Worm (Caenorhabditis elegans) whole organism, young adult: ENCODE results near the gene str-87.

ENCODE experiments used
- chd-7 ChIP-seq: sonication (generic microtip); optimal IDR thresholded peaks from 2 replicates; lab custom pipeline; 2016; ENCODE audit warnings: mild to moderate bottlenecking, missing genetic modification characterization, moderate library complexity, missing compliant biosample characterization
- snpc-1.1 ChIP-seq: sonication (generic microtip); optimal IDR thresholded peaks from 2 replicates; lab custom pipeline; 2017; ENCODE audit warnings: missing genetic modification characterization, mild to moderate bottlenecking, missing compliant biosample characterization, antibody characterized with exemption, moderate library complexity, missing genotype, missing genetic modification reagents; ENCODE audit not compliant: insufficient read depth
- snpc-4 ChIP-seq, 5 experiments: fragments of 150-350 bp in 1 of 5; sonication (generic microtip) in 4 of 5; optimal IDR thresholded peaks; 2 replicates each; lab custom pipeline; 2014 to 2018; ENCODE audit warnings: missing genetic modification characterization in 5 of 5, missing biosample characterization in 3 of 5, antibody characterized with exemption in 2 of 5, mild to moderate bottlenecking in 2 of 5, missing compliant biosample characterization in 2 of 5, missing genotype in 2 of 5, moderate library complexity in 2 of 5, missing genetic modification reagents in 1 of 5
- ztf-6 ChIP-seq: fragments of 200-800 bp; sonication (Bioruptor generic); IDR thresholded peaks from 2 replicates; pipeline ENCODE4 v1.3.6; 2022; ENCODE audit warnings: missing genetic modification reagents, missing genetic modification characterization, missing compliant biosample characterization

ce11 chrV:8991679-8992078 is 3.7 kb upstream of the str-87 start, which contains the start of gene F59E11.6:
- TF ChIP-seq snpc-4 (GFP tag; optimal IDR thresholded peaks at IDR 0.05; lab: Kevin White, UChicago) (no peak), snpc-4 (tag; optimal IDR thresholded peaks at IDR 0.05; lab: Kevin White, UChicago) (no peak), ztf-6 (GFP tag; lab: Robert Waterston, UW) (no peak), chd-7 (no peak), snpc-1.1 (no peak)
